Worm (Caenorhabditis elegans) whole organism, L3 larva: ENCODE measurements around the gene C06C6.9.
A peak's percentile ranks its signal among the peaks of the same experiment; 100 is the strongest.

Experiments used
- R02D3.7 ChIP-seq: fragments of 150-350 bp; optimal IDR thresholded peaks from 2 replicates; lab custom pipeline; 2014; ENCODE audit warnings: missing biosample characterization, missing genetic modification characterization
- ZK546.5 ChIP-seq: sonication (generic microtip); optimal IDR thresholded peaks from 2 replicates; lab custom pipeline; 2017; ENCODE audit warnings: missing biosample characterization, missing genetic modification characterization
- ceh-16 ChIP-seq: sonication (generic microtip); optimal IDR thresholded peaks from 2 replicates; lab custom pipeline; 2017; ENCODE audit warnings: missing biosample characterization, missing genetic modification characterization
- ceh-82 ChIP-seq: fragments of 150-350 bp; optimal IDR thresholded peaks from 2 replicates; lab custom pipeline; 2014; ENCODE audit warnings: missing biosample characterization, missing genetic modification characterization
- ceh-9 ChIP-seq: sonication (generic microtip); optimal IDR thresholded peaks from 2 replicates; lab custom pipeline; 2018; ENCODE audit warnings: missing biosample characterization, missing genetic modification characterization
- daf-12 ChIP-seq: fragments of 150-350 bp; optimal IDR thresholded peaks from 2 replicates; lab custom pipeline; 2014; ENCODE audit warnings: missing biosample characterization, missing genetic modification reagents, missing genetic modification characterization
- egl-5 ChIP-seq: fragments of 150-350 bp; optimal IDR thresholded peaks from 2 replicates; lab custom pipeline; 2017; ENCODE audit warnings: missing biosample characterization, missing genetic modification reagents, missing genetic modification characterization, inconsistent platforms
- elt-1 ChIP-seq: fragments of 150-350 bp; optimal IDR thresholded peaks from 2 replicates; lab custom pipeline; 2014; ENCODE audit warnings: missing biosample characterization, missing genetic modification characterization
- elt-2 ChIP-seq: sonication (generic microtip); optimal IDR thresholded peaks from 2 replicates; lab custom pipeline; 2016; ENCODE audit warnings: missing genetic modification reagents, mild to moderate bottlenecking, missing genetic modification characterization, missing compliant biosample characterization
- elt-3 ChIP-seq, 3 experiments: fragments of 150-350 bp in 1 of 3; sonication (generic microtip) in 2 of 3; optimal IDR thresholded peaks; 2 replicates in 2 of 3; 4 replicates in 1 of 3; lab custom pipeline; 2014 to 2017; ENCODE audit warnings: missing biosample characterization in 3 of 3, missing genetic modification characterization in 3 of 3
- eor-1 ChIP-seq, 2 experiments: fragments of 150-350 bp; optimal IDR thresholded peaks; 2 replicates each; lab custom pipeline; 2014 to 2018; ENCODE audit warnings: missing biosample characterization in 2 of 2, missing genetic modification characterization in 2 of 2
- fkh-2 ChIP-seq: fragments of 150-350 bp; optimal IDR thresholded peaks from 2 replicates; lab custom pipeline; 2014; ENCODE audit warnings: missing biosample characterization, missing genetic modification reagents, missing genetic modification characterization
- jun-1 ChIP-seq: fragments of 150-350 bp; optimal IDR thresholded peaks from 2 replicates; lab custom pipeline; 2014; ENCODE audit warnings: missing biosample characterization, missing genetic modification reagents, missing genetic modification characterization
- lin-15B ChIP-seq: fragments of 150-350 bp; optimal IDR thresholded peaks from 2 replicates; lab custom pipeline; 2014; ENCODE audit warnings: missing biosample characterization, missing genetic modification characterization
- lin-39 ChIP-seq: fragments of 150-350 bp; optimal IDR thresholded peaks from 2 replicates; lab custom pipeline; 2018; ENCODE audit warnings: missing biosample characterization, missing genetic modification reagents, missing genetic modification characterization
- mdl-1 ChIP-seq: fragments of 150-350 bp; optimal IDR thresholded peaks from 2 replicates; lab custom pipeline; 2014; ENCODE audit warnings: missing biosample characterization, missing genetic modification characterization
- nfya-1 ChIP-seq: sonication (generic microtip); optimal IDR thresholded peaks from 2 replicates; lab custom pipeline; 2017; ENCODE audit warnings: missing genetic modification characterization, mild to moderate bottlenecking, missing compliant biosample characterization, antibody characterized with exemption, moderate library complexity; ENCODE audit not compliant: insufficient read depth
- nhr-11 ChIP-seq: fragments of 150-350 bp; optimal IDR thresholded peaks from 2 replicates; lab custom pipeline; 2014; ENCODE audit warnings: missing biosample characterization, missing genetic modification characterization
- nhr-23 ChIP-seq: fragments of 150-350 bp; optimal IDR thresholded peaks from 2 replicates; lab custom pipeline; 2014; ENCODE audit warnings: missing biosample characterization, missing genetic modification reagents, missing genetic modification characterization
- nhr-25 ChIP-seq: sonication (generic microtip); optimal IDR thresholded peaks from 2 replicates; lab custom pipeline; 2017; ENCODE audit warnings: missing biosample characterization, missing genetic modification characterization
- nhr-28 ChIP-seq: fragments of 150-350 bp; optimal IDR thresholded peaks from 2 replicates; lab custom pipeline; 2014; ENCODE audit warnings: missing biosample characterization, missing genetic modification characterization
- nhr-67 ChIP-seq: fragments of 150-350 bp; optimal IDR thresholded peaks from 2 replicates; lab custom pipeline; 2014; ENCODE audit warnings: missing biosample characterization, missing genetic modification characterization
- nhr-76 ChIP-seq: fragments of 150-350 bp; sonication (generic microtip); optimal IDR thresholded peaks from 5 replicates; lab custom pipeline; 2014; ENCODE audit warnings: missing biosample characterization, missing genetic modification characterization
- pha-4 ChIP-seq: fragments of 150-350 bp; optimal IDR thresholded peaks from 2 replicates; lab custom pipeline; 2014; ENCODE audit warnings: missing biosample characterization, missing genetic modification reagents, missing genetic modification characterization
- pqm-1 ChIP-seq: fragments of 150-350 bp; optimal IDR thresholded peaks from 2 replicates; lab custom pipeline; 2017; ENCODE audit warnings: missing biosample characterization, missing genetic modification characterization, inconsistent platforms
- skn-1 ChIP-seq: fragments of 150-350 bp; optimal IDR thresholded peaks from 2 replicates; lab custom pipeline; 2014; ENCODE audit warnings: missing biosample characterization, missing genetic modification characterization
- snpc-4 ChIP-seq: fragments of 150-350 bp; optimal IDR thresholded peaks from 2 replicates; lab custom pipeline; 2014; ENCODE audit warnings: missing biosample characterization, missing genetic modification characterization
- unc-39 ChIP-seq: sonication (generic microtip); optimal IDR thresholded peaks from 4 replicates; lab custom pipeline; 2017; ENCODE audit warnings: missing biosample characterization, missing genetic modification characterization
- zag-1 ChIP-seq: fragments of 150-350 bp; optimal IDR thresholded peaks from 2 replicates; lab custom pipeline; 2014; ENCODE audit warnings: missing biosample characterization, missing genetic modification characterization
- ztf-11 ChIP-seq: fragments of 150-350 bp; optimal IDR thresholded peaks from 2 replicates; lab custom pipeline; 2014; ENCODE audit warnings: missing biosample characterization, missing genetic modification characterization

The C06C6.9 gene

DNA sequence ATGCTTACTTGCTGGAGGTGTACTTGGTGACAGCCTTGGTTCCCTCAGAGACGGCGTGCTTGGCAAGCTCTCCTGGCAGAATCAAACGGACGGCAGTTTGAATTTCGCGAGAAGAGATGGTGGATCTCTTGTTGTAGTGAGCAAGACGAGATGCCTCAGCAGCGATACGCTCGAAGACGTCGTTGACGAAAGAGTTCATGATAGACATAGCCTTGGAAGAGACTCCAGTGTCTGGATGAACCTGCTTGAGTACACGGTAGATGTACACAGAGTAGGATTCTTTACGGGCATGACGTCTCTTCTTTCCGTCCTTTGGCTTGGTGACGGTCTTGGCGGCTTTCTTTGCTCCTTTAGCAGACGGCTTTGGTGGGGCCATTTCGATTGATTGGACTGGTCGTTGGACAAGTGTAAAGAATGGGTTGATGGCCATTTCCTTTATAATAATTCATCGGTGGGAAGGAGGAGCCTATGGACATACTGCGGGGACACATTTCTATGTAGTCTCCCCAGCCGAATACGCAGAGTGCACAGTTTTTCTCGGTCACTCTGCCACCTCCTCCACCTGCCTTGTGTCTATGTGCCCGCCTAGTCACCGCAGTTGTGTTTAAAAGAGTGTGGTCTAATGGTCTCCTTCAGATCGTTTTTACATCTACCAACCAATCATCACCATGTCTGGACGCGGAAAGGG, 43.7 kb upstream of the C06C6.9 start, which contains the start of the genes his-4 and his-3:
TSS of gene his-4 (minus strand) at position 376 of the 688 bp plus-strand sequence.
TSS of gene his-3 (plus strand) at position 669 of the 688 bp plus-strand sequence.
- TF ChIP-seq elt-1 (tag; lab: Kevin White, UChicago), result peak; percentile 11
- TF ChIP-seq nhr-25 (tag; lab: Kevin White, UChicago), result peak; percentile 93
- TF ChIP-seq pha-4 (tag; lab: Kevin White, UChicago), result peak; percentile 68
- peak; percentile 41 for TF ChIP-seq pqm-1 (tag; lab: Kevin White, UChicago)
- TF ChIP-seq snpc-4, result peak; percentile 28
- TF ChIP-seq elt-2 (tag; lab: Kevin White, UChicago), result peak; percentile 60
- TF ChIP-seq nhr-23 (tag; lab: Kevin White, UChicago), result peak; percentile 30

DNA sequence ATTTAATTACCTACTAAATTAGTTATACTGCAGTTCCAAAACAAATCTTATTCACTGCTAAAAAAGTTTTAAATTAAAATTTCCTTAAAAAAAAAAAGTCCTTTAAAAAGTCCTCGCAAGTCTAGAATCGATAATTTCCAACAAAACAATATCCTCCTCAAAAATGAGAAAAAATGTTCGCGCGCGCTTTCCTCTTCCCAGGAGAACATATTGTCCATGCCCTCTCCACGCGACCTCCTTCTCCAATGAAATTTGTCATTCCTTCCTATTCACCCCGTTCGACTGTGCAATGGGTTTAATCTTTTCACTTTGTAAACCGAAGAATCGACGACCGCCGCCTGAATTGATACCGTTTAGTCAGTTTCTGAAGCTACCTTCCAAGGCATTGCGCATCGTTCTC, 39.6 kb upstream of the C06C6.9 start, which contains the start of gene T10C6.10:
TSS of gene T10C6.10 (plus strand) at position 248 of the 400 bp plus-strand sequence.
- TF ChIP-seq pha-4 (tag; lab: Kevin White, UChicago) (no peak), daf-12 (tag; lab: Kevin White, UChicago) (no peak), elt-2 (tag; lab: Kevin White, UChicago) (no peak), lin-15B (no peak), ZK546.5 (tag; lab: Kevin White, UChicago) (no peak)
- TF ChIP-seq, all 47 proteins: peak for 0

DNA sequence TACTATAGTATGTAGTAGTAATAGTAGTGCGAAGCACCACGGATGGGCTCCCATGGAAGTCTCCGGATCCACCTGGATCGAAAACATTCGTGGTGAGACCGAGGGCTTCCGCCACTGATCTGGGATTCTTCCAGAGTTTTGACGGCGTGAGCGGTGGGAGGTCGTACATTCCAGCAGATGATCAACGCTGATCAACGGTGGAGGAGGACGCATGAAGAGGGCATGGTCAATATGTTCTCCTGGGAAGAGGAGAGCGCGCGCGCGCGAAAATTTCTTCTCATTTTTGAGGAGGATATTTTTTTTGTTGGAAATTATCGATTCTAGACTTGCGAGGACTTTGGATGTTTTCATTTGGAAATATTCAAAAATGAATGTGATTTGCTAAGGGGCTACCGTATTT, 36.9 kb upstream of the C06C6.9 start:
- no peak for TF ChIP-seq ceh-16 (tag; lab: Kevin White, UChicago)

DNA sequence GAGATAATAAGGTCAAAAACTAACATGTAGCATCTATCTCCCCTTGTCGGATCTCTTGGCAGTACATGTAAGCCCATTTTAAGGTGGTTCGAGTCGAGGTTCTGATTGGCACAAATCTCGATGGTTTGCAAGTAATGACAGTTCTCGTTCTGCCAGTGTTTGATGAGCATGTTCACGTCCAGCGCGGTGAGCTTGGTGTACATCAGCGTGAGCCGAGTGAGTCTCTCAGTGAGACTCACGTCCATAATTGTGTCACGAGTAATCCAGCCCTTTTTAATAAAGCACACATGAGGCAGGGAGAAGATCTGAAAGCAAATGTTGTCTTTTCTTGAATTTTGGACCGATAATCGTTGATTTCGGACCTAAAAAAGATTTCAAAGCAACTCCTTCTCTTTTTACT, 36.2 kb upstream of the C06C6.9 start, which contains the start of gene T10C6.16:
TSS of gene T10C6.16 (minus strand) at position 245 of the 400 bp plus-strand sequence.
- TF ChIP-seq unc-39 (tag; lab: Kevin White, UChicago), result no peak
- no peak for TF ChIP-seq nhr-23 (tag; lab: Kevin White, UChicago)
- TF ChIP-seq nhr-67 (tag; lab: Kevin White, UChicago), result no peak
- no peak for TF ChIP-seq nhr-28 (tag; lab: Kevin White, UChicago)
- no peak for TF ChIP-seq egl-5 (tag; lab: Kevin White, UChicago)
- no peak for TF ChIP-seq nhr-11 (tag; lab: Kevin White, UChicago)
- no peak for TF ChIP-seq nhr-76 (tag; lab: Kevin White, UChicago)
- no peak for TF ChIP-seq zag-1
- TF ChIP-seq ceh-9 (tag; lab: Kevin White, UChicago), result no peak
- TF ChIP-seq ceh-82, result no peak
- TF ChIP-seq, all 47 proteins: peak for 0

DNA sequence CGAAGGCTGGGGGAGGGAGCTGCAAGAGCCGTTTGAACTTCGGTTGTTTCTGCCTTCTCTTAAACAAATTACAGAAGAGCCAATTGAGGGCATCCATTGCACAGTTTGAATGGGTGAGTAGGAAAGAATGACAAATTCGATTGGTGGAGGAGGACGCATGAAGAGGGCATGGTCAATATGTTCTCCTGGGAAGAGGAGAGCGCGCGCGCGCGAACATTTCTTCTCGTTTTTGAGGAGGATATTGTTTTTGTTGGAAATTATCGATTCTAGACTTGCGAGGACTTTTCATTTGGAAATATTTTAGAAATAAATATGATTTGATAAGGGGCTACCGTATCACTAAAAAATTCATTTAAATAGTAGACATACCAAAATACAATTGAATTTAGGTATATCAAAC, 35.0 kb upstream of the C06C6.9 start, which contains the start of gene T10C6.7:
TSS of gene T10C6.7 (minus strand) at position 143 of the 400 bp plus-strand sequence.
- TF ChIP-seq ceh-16 (tag; lab: Kevin White, UChicago) (no peak), snpc-4 (no peak), elt-3 (tag; optimal IDR thresholded peaks at IDR 0.05; lab: Kevin White, UChicago) (no peak), ztf-11 (tag; lab: Kevin White, UChicago) (no peak), ceh-82 (no peak), elt-2 (tag; lab: Kevin White, UChicago) (no peak), lin-15B (no peak), nhr-11 (tag; lab: Kevin White, UChicago) (no peak), fkh-2 (tag; lab: Kevin White, UChicago) (no peak), lin-39 (tag; lab: Kevin White, UChicago) (no peak), eor-1 (tag; optimal IDR thresholded peaks at IDR 0.05; lab: Kevin White, UChicago) (no peak), ZK546.5 (tag; lab: Kevin White, UChicago) (no peak), zag-1 (no peak)

DNA sequence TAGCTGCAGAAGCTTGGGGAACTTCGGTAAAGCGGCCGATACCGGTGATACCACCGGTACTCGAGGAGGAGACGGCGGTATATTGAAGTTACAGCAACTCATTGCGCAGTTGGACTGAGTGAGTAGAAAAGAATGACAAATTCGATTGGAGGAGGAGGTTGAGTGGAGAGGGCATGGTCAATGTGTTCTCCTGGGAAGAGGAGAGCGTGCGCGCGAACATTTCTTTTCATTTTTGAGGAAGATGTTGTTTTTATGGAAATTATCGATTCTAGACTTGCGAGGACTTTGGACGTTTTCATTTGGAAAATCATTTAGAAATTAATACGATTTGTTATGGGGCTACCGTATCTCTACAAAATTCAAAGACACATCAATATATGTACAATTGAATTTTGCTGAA, 32.7 kb upstream of the C06C6.9 start:
- TF ChIP-seq jun-1 (tag; lab: Kevin White, UChicago) (no peak), skn-1 (tag; lab: Kevin White, UChicago) (no peak), pha-4 (tag; lab: Kevin White, UChicago) (no peak), mdl-1 (tag; lab: Kevin White, UChicago) (no peak), eor-1 (tag; optimal IDR thresholded peaks at IDR 0.05; lab: Kevin White, UChicago) (no peak), R02D3.7 (tag; lab: Kevin White, UChicago) (no peak), nfya-1 (tag; lab: Kevin White, UChicago) (no peak), nhr-11 (tag; lab: Kevin White, UChicago) (no peak), ztf-11 (tag; lab: Kevin White, UChicago) (no peak), ZK546.5 (tag; lab: Kevin White, UChicago) (no peak)
